Worm (Caenorhabditis elegans): Measurements from ENCODE around the gene clec-239.
"Not testable (repeated sequence)": the region's sequence is repeated elsewhere in the genome, so short reads cannot be mapped to it uniquely, and the experiment has no call there.

The clec-239 gene

ce11 chrV:16927345-16927744, 29.0 kb upstream of the clec-239 start, which contains the start of gene Y102A5C.36:
Y102A5C.36 (minus strand) TSS chrV:16927445.
- TF ChIP-seq ceh-6 (GFP tag; optimal IDR thresholded peaks at IDR 0.05) (no peak), pha-4 (tag; optimal IDR thresholded peaks at IDR 0.05) (no peak), gmeb-2 (tag; optimal IDR thresholded peaks at IDR 0.05) (no peak), pag-3 (tag; optimal IDR thresholded peaks at IDR 0.05; ENCODE audit: borderline replicate concordance) (no peak), T23F11.4 (GFP tag; optimal IDR thresholded peaks at IDR 0.05) (no peak), ztf-16 (tag; optimal IDR thresholded peaks at IDR 0.05) (no peak), unc-3 (GFP tag; conservative IDR thresholded peaks at IDR 0.05) (no peak), unc-3 (tag; optimal IDR thresholded peaks at IDR 0.05) (no peak), ceh-22 (tag; optimal IDR thresholded peaks at IDR 0.05) (no peak), pros-1 (tag; optimal IDR thresholded peaks at IDR 0.05) (no peak), lim-6 (tag; optimal IDR thresholded peaks at IDR 0.05) (no peak), hlh-15 (tag; optimal IDR thresholded peaks at IDR 0.05) (no peak), nhr-11 (tag; optimal IDR thresholded peaks at IDR 0.05) (no peak), hlh-30 (tag; optimal IDR thresholded peaks at IDR 0.05; ENCODE audit: insufficient read depth) (no peak), hlh-6 (tag; optimal IDR thresholded peaks at IDR 0.05) (no peak), fkh-6 (tag; optimal IDR thresholded peaks at IDR 0.05) (no peak), zip-5 (tag; optimal IDR thresholded peaks at IDR 0.05) (no peak), tbx-2 (tag; optimal IDR thresholded peaks at IDR 0.05) (no peak), fax-1 (tag; optimal IDR thresholded peaks at IDR 0.05) (no peak), sdc-2 (tag; optimal IDR thresholded peaks at IDR 0.05) (no peak)

- not testable (repeated sequence) for TF ChIP-seq hlh-6, tbx-7, ceh-2 (tag; optimal IDR thresholded peaks at IDR 0.05)
Measured at ce11 chrV:16938731-16939130, 17.6 kb upstream of the clec-239 start, which contains the start of gene fbxa-148. fbxa-148 (plus strand) TSS chrV:16939031.

ce11 chrV:16948011-16948410, 8.3 kb upstream of the clec-239 start, which contains the start of gene fbxa-112:
fbxa-112 (minus strand) TSS chrV:16948111.
- TF ChIP-seq ets-4, ahr-1, madf-2 (tag; optimal IDR thresholded peaks at IDR 0.05): not testable (repeated sequence)

- not testable (repeated sequence) for TF ChIP-seq ceh-18 (tag; optimal IDR thresholded peaks at IDR 0.05); ama-1 (optimal IDR thresholded peaks at IDR 0.05); ceh-6 (GFP tag; optimal IDR thresholded peaks at IDR 0.05)
Measured at ce11 chrV:16949609-16950008, 6.7 kb upstream of the clec-239 start, which contains the start of gene fbxa-111. fbxa-111 (minus strand) TSS chrV:16949709.

ce11 chrV:16950036-16950435, 6.3 kb upstream of the clec-239 start:
- no peak for TF ChIP-seq ceh-18 (tag; optimal IDR thresholded peaks at IDR 0.05)
- no peak for TF ChIP-seq ceh-6 (GFP tag; optimal IDR thresholded peaks at IDR 0.05)
- TF ChIP-seq ama-1 (optimal IDR thresholded peaks at IDR 0.05): no peak
- no peak for TF ChIP-seq syd-9 (tag; optimal IDR thresholded peaks at IDR 0.05)
- no peak for TF ChIP-seq ceh-19 (GFP tag; optimal IDR thresholded peaks at IDR 0.05)
- TF ChIP-seq hlh-6 (tag; optimal IDR thresholded peaks at IDR 0.05): no peak
- TF ChIP-seq sox-2 (GFP tag; IDR thresholded peaks at IDR 0.05): no peak
- no peak for TF ChIP-seq pqm-1 (tag; optimal IDR thresholded peaks at IDR 0.05)
- TF ChIP-seq pha-2 (tag; optimal IDR thresholded peaks at IDR 0.05): no peak
- TF ChIP-seq ceh-34 (tag; optimal IDR thresholded peaks at IDR 0.05): no peak
- no peak for TF ChIP-seq nfya-1 (tag; optimal IDR thresholded peaks at IDR 0.05)
- TF ChIP-seq npax-4 (tag; optimal IDR thresholded peaks at IDR 0.05): no peak
